Fruit fly (Drosophila melanogaster) whole organism, embryonic: ENCODE results near the gene CG4968.

ENCODE experiments used
- Abd-B ChIP-seq: fragments of 200-800 bp; sonication (Bioruptor generic); optimal IDR thresholded peaks from 2 replicates; lab custom pipeline; 2018; ENCODE audit warnings: missing biosample characterization, mild to moderate bottlenecking, missing genetic modification characterization, moderate library complexity
- Ada2b ChIP-seq: fragments of 200-800 bp; sonication (Bioruptor generic); IDR thresholded peaks from 2 replicates; pipeline ENCODE4 v1.3.6; 2022; ENCODE audit warnings: missing biosample characterization, missing genetic modification characterization
- CG10209 ChIP-seq: fragments of 200-800 bp; sonication (Bioruptor generic); optimal IDR thresholded peaks from 3 replicates; lab custom pipeline; 2017; ENCODE audit warnings: missing biosample characterization, mild to moderate bottlenecking, missing genetic modification characterization, missing genetic modification reagents
- CG10274 ChIP-seq: fragments of 200-800 bp; sonication (Bioruptor generic); optimal IDR thresholded peaks from 3 replicates; lab custom pipeline; 2017; ENCODE audit warnings: missing biosample characterization, mild to moderate bottlenecking, missing genetic modification characterization
- CG12071 ChIP-seq: fragments of 200-800 bp; sonication (Bioruptor generic); optimal IDR thresholded peaks from 3 replicates; lab custom pipeline; 2018; ENCODE audit warnings: missing biosample characterization, mild to moderate bottlenecking, missing genetic modification characterization
- CG12744 ChIP-seq: fragments of 200-800 bp; sonication (Bioruptor generic); optimal IDR thresholded peaks from 2 replicates; lab custom pipeline; 2016; ENCODE audit warnings: missing biosample characterization, missing genetic modification characterization
- CG13424 ChIP-seq: fragments of 200-800 bp; sonication (Bioruptor generic); optimal IDR thresholded peaks from 2 replicates; lab custom pipeline; 2019; ENCODE audit warnings: missing biosample characterization, mild to moderate bottlenecking, missing genetic modification characterization, moderate library complexity
- CG1792 ChIP-seq: fragments of 200-800 bp; sonication (Bioruptor generic); optimal IDR thresholded peaks from 2 replicates; lab custom pipeline; 2016; ENCODE audit warnings: missing biosample characterization, missing genetic modification characterization
- CG2116 ChIP-seq: fragments of 200-800 bp; sonication (Bioruptor generic); optimal IDR thresholded peaks from 3 replicates; lab custom pipeline; 2018; ENCODE audit warnings: missing biosample characterization, mild to moderate bottlenecking, missing genetic modification characterization
- CG2889 ChIP-seq: fragments of 200-800 bp; sonication (Bioruptor generic); IDR thresholded peaks from 3 replicates; pipeline ENCODE4 v1.3.6; 2022; ENCODE audit warnings: missing biosample characterization, missing genetic modification characterization
- CG3838 ChIP-seq: fragments of 200-800 bp; sonication (Bioruptor generic); optimal IDR thresholded peaks from 3 replicates; lab custom pipeline; 2016; ENCODE audit warnings: missing biosample characterization, missing genetic modification characterization
- CG4617 ChIP-seq: fragments of 200-800 bp; sonication (Bioruptor generic); optimal IDR thresholded peaks from 3 replicates; lab custom pipeline; 2016; ENCODE audit warnings: missing biosample characterization, missing genetic modification characterization, borderline replicate concordance
- CG6254 ChIP-seq: fragments of 200-800 bp; sonication (Bioruptor generic); optimal IDR thresholded peaks from 3 replicates; lab custom pipeline; 2017; ENCODE audit warnings: mild to moderate bottlenecking, missing biosample characterization, missing genetic modification reagents, missing genetic modification characterization
- CG6689 ChIP-seq: fragments of 200-800 bp; sonication (Bioruptor generic); IDR thresholded peaks from 2 replicates; pipeline ENCODE4 v1.3.6; 2022; ENCODE audit warnings: missing biosample characterization, missing genetic modification characterization
- CG6813 ChIP-seq: fragments of 200-800 bp; sonication (Bioruptor generic); optimal IDR thresholded peaks from 2 replicates; lab custom pipeline; 2017; ENCODE audit warnings: missing biosample characterization, missing genetic modification characterization, mild to moderate bottlenecking, moderate library complexity, missing genetic modification reagents
- CG8281 ChIP-seq: fragments of 200-800 bp; sonication (Bioruptor generic); optimal IDR thresholded peaks from 2 replicates; lab custom pipeline; 2018; ENCODE audit warnings: missing biosample characterization, mild to moderate bottlenecking, missing genetic modification characterization, moderate library complexity
- CG8388 ChIP-seq: fragments of 200-800 bp; sonication (Bioruptor generic); optimal IDR thresholded peaks from 2 replicates; lab custom pipeline; 2019; ENCODE audit warnings: missing biosample characterization, mild to moderate bottlenecking, missing genetic modification characterization, moderate library complexity
- CG8924 ChIP-seq: fragments of 200-800 bp; optimal IDR thresholded peaks from 3 replicates; lab custom pipeline; 2019; ENCODE audit warnings: missing biosample characterization, mild to moderate bottlenecking, missing genetic modification characterization, moderate library complexity
- Dip3 ChIP-seq: fragments of 200-800 bp; sonication (Bioruptor generic); optimal IDR thresholded peaks from 3 replicates; lab custom pipeline; 2016; ENCODE audit warnings: missing biosample characterization, missing genetic modification characterization
- E2f2 ChIP-seq: fragments of 200-800 bp; sonication (Bioruptor generic); IDR thresholded peaks from 2 replicates; pipeline ENCODE4 v1.3.6; 2022; ENCODE audit warnings: missing biosample characterization, missing genetic modification characterization
- Ets97D ChIP-seq: fragments of 200-800 bp; sonication (Bioruptor generic); optimal IDR thresholded peaks from 3 replicates; lab custom pipeline; 2016; ENCODE audit warnings: missing biosample characterization, missing genetic modification characterization
- Hey ChIP-seq: fragments of 200-800 bp; sonication (Bioruptor generic); optimal IDR thresholded peaks from 3 replicates; lab custom pipeline; 2018; ENCODE audit warnings: missing biosample characterization, mild to moderate bottlenecking, missing genetic modification characterization
- Hr51 ChIP-seq, 2 experiments: fragments of 200-800 bp; sonication (Bioruptor generic); optimal IDR thresholded peaks; 2 replicates in 1 of 2; 3 replicates in 1 of 2; lab custom pipeline; 2016 to 2018; ENCODE audit warnings: missing biosample characterization in 2 of 2, missing genetic modification characterization in 2 of 2, mild to moderate bottlenecking in 1 of 2, moderate library complexity in 1 of 2
- Nf-YA ChIP-seq: fragments of 200-800 bp; sonication (Bioruptor generic); IDR thresholded peaks from 2 replicates; pipeline ENCODE4 v1.3.6; 2022; ENCODE audit warnings: missing biosample characterization, missing genetic modification characterization
- Oaz ChIP-seq: fragments of 200-800 bp; sonication (Bioruptor generic); IDR thresholded peaks from 2 replicates; pipeline ENCODE4 v1.3.6; 2022; ENCODE audit warnings: missing biosample characterization, missing genetic modification characterization
- Oli ChIP-seq: fragments of 200-800 bp; sonication (Bioruptor generic); optimal IDR thresholded peaks from 2 replicates; lab custom pipeline; 2018; ENCODE audit warnings: missing biosample characterization, mild to moderate bottlenecking, missing genetic modification characterization, moderate library complexity
- Sox100B ChIP-seq: fragments of 200-800 bp; sonication (Bioruptor generic); optimal IDR thresholded peaks from 3 replicates; lab custom pipeline; 2018; ENCODE audit warnings: missing biosample characterization, mild to moderate bottlenecking, missing genetic modification characterization
- cad ChIP-seq: fragments of >200 bp; optimal IDR thresholded peaks from 2 replicates; lab custom pipeline; 2017; ENCODE audit warnings: missing biosample characterization, missing genetic modification characterization
- cato ChIP-seq: fragments of 200-800 bp; sonication (Bioruptor generic); optimal IDR thresholded peaks from 2 replicates; lab custom pipeline; 2016; ENCODE audit warnings: missing biosample characterization, missing genetic modification characterization, borderline replicate concordance
- ci ChIP-seq: fragments of 200-800 bp; sonication (Bioruptor generic); IDR thresholded peaks from 3 replicates; pipeline ENCODE4 v1.3.6; 2022; ENCODE audit warnings: missing biosample characterization, missing genetic modification characterization
- fd102C ChIP-seq: fragments of 200-800 bp; sonication (Bioruptor generic); optimal IDR thresholded peaks from 2 replicates; lab custom pipeline; 2018; ENCODE audit warnings: missing biosample characterization, mild to moderate bottlenecking, missing genetic modification characterization, moderate library complexity
- fru ChIP-seq: fragments of >200 bp; optimal IDR thresholded peaks from 2 replicates; lab custom pipeline; 2017
- gfzf ChIP-seq: fragments of 200-800 bp; sonication (Bioruptor generic); optimal IDR thresholded peaks from 2 replicates; lab custom pipeline; 2016; ENCODE audit warnings: missing biosample characterization, mild to moderate bottlenecking, missing genetic modification characterization, moderate library complexity
- knrl ChIP-seq: fragments of 200-800 bp; sonication (Bioruptor generic); IDR thresholded peaks from 3 replicates; pipeline ENCODE4 v1.3.6; 2022; ENCODE audit warnings: missing biosample characterization, missing genetic modification characterization; ENCODE audit not compliant: partially characterized antibody
- lmd ChIP-seq: fragments of 200-800 bp; sonication (Bioruptor generic); IDR thresholded peaks from 2 replicates; pipeline ENCODE4 v1.3.6; 2022; ENCODE audit warnings: missing biosample characterization, missing genetic modification characterization
- mam ChIP-seq: fragments of 200-800 bp; sonication (Bioruptor generic); optimal IDR thresholded peaks from 3 replicates; lab custom pipeline; 2016; ENCODE audit warnings: missing biosample characterization, missing genetic modification characterization
- nom ChIP-seq: fragments of 200-800 bp; sonication (Bioruptor generic); optimal IDR thresholded peaks from 2 replicates; lab custom pipeline; 2017; ENCODE audit warnings: missing biosample characterization, missing genetic modification characterization, mild to moderate bottlenecking, moderate library complexity, missing genetic modification reagents
- pum ChIP-seq: fragments of 200-800 bp; sonication (Bioruptor generic); optimal IDR thresholded peaks from 2 replicates; lab custom pipeline; 2016; ENCODE audit warnings: missing biosample characterization, missing genetic modification characterization
- sim ChIP-seq: fragments of 200-800 bp; sonication (Bioruptor generic); IDR thresholded peaks from 2 replicates; pipeline ENCODE4 v1.3.6; 2022; ENCODE audit warnings: missing biosample characterization, missing genetic modification characterization
- sr ChIP-seq: fragments of 200-800 bp; sonication (Bioruptor generic); IDR thresholded peaks from 3 replicates; pipeline ENCODE4 v1.3.6; 2022; ENCODE audit warnings: missing biosample characterization, missing genetic modification characterization
- stc ChIP-seq: fragments of 200-800 bp; sonication (Bioruptor generic); IDR thresholded peaks from 2 replicates; pipeline ENCODE4 v1.3.6; 2022; ENCODE audit warnings: missing biosample characterization, missing genetic modification characterization
- stwl ChIP-seq: fragments of 200-800 bp; sonication (Bioruptor generic); optimal IDR thresholded peaks from 3 replicates; lab custom pipeline; 2018; ENCODE audit warnings: missing biosample characterization, mild to moderate bottlenecking, missing genetic modification characterization, moderate library complexity
- sug ChIP-seq: fragments of 200-800 bp; optimal IDR thresholded peaks from 2 replicates; lab custom pipeline; 2019; ENCODE audit warnings: missing biosample characterization, mild to moderate bottlenecking, missing genetic modification characterization, moderate library complexity
- tgo ChIP-seq: fragments of 200-800 bp; sonication (Bioruptor generic); IDR thresholded peaks from 3 replicates; pipeline ENCODE4 v1.3.6; 2022; ENCODE audit warnings: missing biosample characterization, missing genetic modification characterization

CG4968 gene

dm6 chr2L:10331066-10331847 is 24.5 kb downstream of the CG4968 start, which contains the start of the genes Schip1 and Cox10 (continued):
- TF ChIP-seq CG13424 (tag; lab: Kevin White, UChicago) (peak; percentile 40), sim (no peak), Ets97D (GFP tag; lab: Kevin White, UChicago) (no peak), Sox100B (peak; percentile 21), cad (GFP tag; lab: Kevin White, UChicago) (no peak), Nf-YA (GFP tag; lab: Robert Waterston, UW) (no peak), CG6813 (GFP tag; lab: Kevin White, UChicago) (no peak), E2f2 (GFP tag; lab: Robert Waterston, UW) (peak; percentile 45; the same call in 1 of the 2 replicates), CG6254 (GFP tag; lab: Kevin White, UChicago) (no peak), nom (GFP tag; lab: Kevin White, UChicago) (no peak), CG2889 (GFP tag; lab: Robert Waterston, UW) (no peak), CG8281 (tag; lab: Kevin White, UChicago) (no peak), Abd-B (GFP tag; lab: Kevin White, UChicago) (no peak), CG2116 (GFP tag; lab: Kevin White, UChicago) (no peak), sr (GFP tag; lab: Robert Waterston, UW) (no peak), pum (GFP tag; lab: Kevin White, UChicago) (no peak), cato (GFP tag; lab: Kevin White, UChicago) (no peak), Hr51 (GFP tag; optimal IDR thresholded peaks at IDR 0.05; lab: Kevin White, UChicago) (no peak), CG12071 (GFP tag; lab: Kevin White, UChicago) (no peak), CG8388 (peak; percentile 27), Dip3 (no peak), CG10274 (GFP tag; lab: Kevin White, UChicago) (no peak), knrl (no peak), Hey (tag; lab: Kevin White, UChicago) (no peak), mam (no peak), fru (lab: Kevin White, UChicago) (no peak), Ada2b (GFP tag; lab: Robert Waterston, UW) (no peak), CG12744 (GFP tag; lab: Kevin White, UChicago) (no peak), tgo (GFP tag; lab: Robert Waterston, UW) (no peak), CG8924 (tag; lab: Kevin White, UChicago) (peak; percentile 70), fd102C (GFP tag; lab: Kevin White, UChicago) (no peak), sug (tag; lab: Kevin White, UChicago) (peak; percentile 31), stwl (tag; lab: Kevin White, UChicago) (peak; percentile 21), CG10209 (no peak), Oli (tag; lab: Kevin White, UChicago) (no peak), ci (no peak), lmd (GFP tag; lab: Robert Waterston, UW) (no peak), CG4617 (peak; percentile 18), Oaz (GFP tag; lab: Robert Waterston, UW) (no peak), gfzf (GFP tag; lab: Kevin White, UChicago) (peak; percentile 59), CG6689 (no peak), CG1792 (GFP tag; lab: Kevin White, UChicago) (no peak), CG3838 (GFP tag; lab: Kevin White, UChicago) (no peak), stc (GFP tag; lab: Robert Waterston, UW) (no peak)
